Fruit fly (Drosophila melanogaster): Measurements from ENCODE around the gene EMC2A.

dm6 chr3R:16996059-16996959 lies at the start of gene EMC2A, which contains the start of gene CG3534:
- no peak for TF ChIP-seq OdsH (GFP tag; optimal IDR thresholded peaks at IDR 0.05)
- TF ChIP-seq Sox102F (GFP tag; optimal IDR thresholded peaks at IDR 0.05), result no peak

Measured in whole organism, prepupa.